Fruit fly (Drosophila melanogaster) whole organism: ENCODE data around the gene CG8560.

Experiments
- CG8478 ChIP-seq: fragments of >200 bp; optimal IDR thresholded peaks from 2 replicates; lab custom pipeline; 2018; ENCODE audit warnings: inconsistent platforms
- Dll ChIP-seq: fragments of >200 bp; optimal IDR thresholded peaks from 2 replicates; lab custom pipeline; 2017
- EcR ChIP-seq, 2 experiments: fragments of >200 bp; optimal IDR thresholded peaks; 2 replicates each; lab custom pipeline; 2017; ENCODE audit warnings: missing biosample characterization in 2 of 2, missing genetic modification characterization in 2 of 2, missing genetic modification reagents in 2 of 2
- pan ChIP-seq: fragments of >200 bp; optimal IDR thresholded peaks from 2 replicates; lab custom pipeline; 2017
- psq ChIP-seq: fragments of >200 bp; optimal IDR thresholded peaks from 2 replicates; lab custom pipeline; 2017
- usp ChIP-seq: fragments of >200 bp; optimal IDR thresholded peaks from 2 replicates; lab custom pipeline; 2017; ENCODE audit warnings: missing biosample characterization, missing genetic modification characterization, mixed read lengths

dm6 chr3L:7433325-7433827 lies 29.4 kb upstream of the CG8560 start:
- TF ChIP-seq usp (GFP tag; lab: Kevin White, UChicago) (no peak), EcR (GFP tag; optimal IDR thresholded peaks at IDR 0.05; lab: Kevin White, UChicago) (no peak), pan (lab: Kevin White, UChicago) (no peak), psq (lab: Kevin White, UChicago) (no peak), CG8478 (lab: Kevin White, UChicago) (no peak), Dll (lab: Kevin White, UChicago) (no peak)
